Fruit fly (Drosophila melanogaster) whole organism, embryonic: ENCODE results near the gene CG9297.

Experiments
- Adf1 ChIP-seq: fragments of 200-800 bp; sonication (Bioruptor generic); IDR thresholded peaks from 2 replicates; pipeline ENCODE4 v1.3.6; 2022; ENCODE audit warnings: missing biosample characterization, missing genetic modification characterization
- B-H1 ChIP-seq: fragments of 200-800 bp; sonication (Bioruptor generic); IDR thresholded peaks from 3 replicates; pipeline ENCODE4 v1.3.6; 2022; ENCODE audit warnings: missing biosample characterization, missing genetic modification characterization
- Bdp1 ChIP-seq: fragments of 200-800 bp; sonication (Bioruptor generic); optimal IDR thresholded peaks from 3 replicates; lab custom pipeline; 2016; ENCODE audit warnings: missing biosample characterization, missing genetic modification characterization
- CG1024 ChIP-seq: fragments of 200-800 bp; sonication (Bioruptor generic); IDR thresholded peaks from 2 replicates; pipeline ENCODE4 v1.3.6; 2022; ENCODE audit warnings: missing biosample characterization, missing genetic modification characterization
- CG10274 ChIP-seq: fragments of 200-800 bp; sonication (Bioruptor generic); optimal IDR thresholded peaks from 3 replicates; lab custom pipeline; 2017; ENCODE audit warnings: missing biosample characterization, mild to moderate bottlenecking, missing genetic modification characterization
- CG10321 ChIP-seq: fragments of 200-800 bp; sonication (Bioruptor generic); IDR thresholded peaks from 2 replicates; pipeline ENCODE4 v1.3.6; 2022; ENCODE audit warnings: missing biosample characterization, missing genetic modification characterization
- CG10431 ChIP-seq: fragments of 200-800 bp; sonication (Bioruptor generic); optimal IDR thresholded peaks from 3 replicates; lab custom pipeline; 2018; ENCODE audit warnings: missing biosample characterization, mild to moderate bottlenecking, missing genetic modification characterization
- CG11085 ChIP-seq: fragments of 200-800 bp; sonication (Bioruptor generic); IDR thresholded peaks from 2 replicates; pipeline ENCODE4 v1.3.6; 2022; ENCODE audit warnings: missing biosample characterization, missing genetic modification characterization
- CG11695 ChIP-seq: fragments of 200-800 bp; sonication (Bioruptor generic); IDR thresholded peaks from 3 replicates; pipeline ENCODE4 v1.3.6; 2022; ENCODE audit warnings: missing biosample characterization, missing genetic modification characterization
- CG11723 ChIP-seq: fragments of 200-800 bp; sonication (Bioruptor generic); optimal IDR thresholded peaks from 2 replicates; lab custom pipeline; 2017; ENCODE audit warnings: missing biosample characterization, mild to moderate bottlenecking, missing genetic modification characterization
- CG13775 ChIP-seq: fragments of 200-800 bp; sonication (Bioruptor generic); optimal IDR thresholded peaks from 3 replicates; lab custom pipeline; 2017; ENCODE audit warnings: missing biosample characterization, mild to moderate bottlenecking, missing genetic modification characterization
- CG1529 ChIP-seq: fragments of 200-800 bp; sonication (Bioruptor generic); optimal IDR thresholded peaks from 3 replicates; lab custom pipeline; 2018; ENCODE audit warnings: missing biosample characterization, missing genetic modification characterization
- CG17328 ChIP-seq: fragments of 200-800 bp; sonication (Bioruptor generic); IDR thresholded peaks from 2 replicates; pipeline ENCODE4 v1.3.6; 2022; ENCODE audit warnings: missing biosample characterization, missing genetic modification characterization
- CG2875 ChIP-seq: fragments of 200-800 bp; sonication (Bioruptor generic); optimal IDR thresholded peaks from 2 replicates; lab custom pipeline; 2017; ENCODE audit warnings: missing biosample characterization, mild to moderate bottlenecking, missing genetic modification characterization, missing genetic modification reagents
- CG31441 ChIP-seq: fragments of 200-800 bp; sonication (Bioruptor generic); IDR thresholded peaks from 2 replicates; pipeline ENCODE4 v1.3.6; 2022; ENCODE audit warnings: missing biosample characterization, missing genetic modification characterization
- CG32532 ChIP-seq: fragments of 200-800 bp; sonication (Bioruptor generic); IDR thresholded peaks from 2 replicates; pipeline ENCODE4 v1.3.6; 2022; ENCODE audit warnings: missing biosample characterization, missing genetic modification characterization
- CG33557 ChIP-seq: fragments of 200-800 bp; sonication (Bioruptor generic); optimal IDR thresholded peaks from 2 replicates; lab custom pipeline; 2019; ENCODE audit warnings: missing biosample characterization, mild to moderate bottlenecking, missing genetic modification characterization, moderate library complexity
- CG3838 ChIP-seq: fragments of 200-800 bp; sonication (Bioruptor generic); optimal IDR thresholded peaks from 3 replicates; lab custom pipeline; 2016; ENCODE audit warnings: missing biosample characterization, missing genetic modification characterization
- CG4424 ChIP-seq: fragments of 200-800 bp; sonication (Bioruptor generic); optimal IDR thresholded peaks from 3 replicates; lab custom pipeline; 2016; ENCODE audit warnings: missing biosample characterization, missing genetic modification characterization
- CG4617 ChIP-seq: fragments of 200-800 bp; sonication (Bioruptor generic); optimal IDR thresholded peaks from 3 replicates; lab custom pipeline; 2016; ENCODE audit warnings: missing biosample characterization, missing genetic modification characterization, borderline replicate concordance
- CG4854 ChIP-seq: fragments of 200-800 bp; sonication (Bioruptor generic); optimal IDR thresholded peaks from 2 replicates; lab custom pipeline; 2016; ENCODE audit warnings: missing biosample characterization, missing genetic modification characterization, inconsistent platforms
- CG5953 ChIP-seq: fragments of 200-800 bp; sonication (Bioruptor generic); IDR thresholded peaks from 2 replicates; pipeline ENCODE4 v1.3.6; 2022; ENCODE audit warnings: missing biosample characterization, missing genetic modification characterization
- CG6175 ChIP-seq: fragments of 200-800 bp; sonication (Bioruptor generic); IDR thresholded peaks from 3 replicates; pipeline ENCODE4 v1.3.6; 2022; ENCODE audit warnings: missing biosample characterization, missing genetic modification characterization
- CG7928 ChIP-seq: fragments of 200-800 bp; sonication (Bioruptor generic); optimal IDR thresholded peaks from 2 replicates; lab custom pipeline; 2017; ENCODE audit warnings: missing biosample characterization, mild to moderate bottlenecking, missing genetic modification characterization
- CG9215 ChIP-seq: fragments of 200-800 bp; sonication (Bioruptor generic); IDR thresholded peaks from 2 replicates; pipeline ENCODE4 v1.3.6; 2022; ENCODE audit warnings: missing biosample characterization, missing genetic modification characterization
- Dip3 ChIP-seq: fragments of 200-800 bp; sonication (Bioruptor generic); optimal IDR thresholded peaks from 3 replicates; lab custom pipeline; 2016; ENCODE audit warnings: missing biosample characterization, missing genetic modification characterization
- Drgx ChIP-seq: fragments of 200-800 bp; sonication (Bioruptor generic); IDR thresholded peaks from 2 replicates; pipeline ENCODE4 v1.3.6; 2022; ENCODE audit warnings: missing biosample characterization, missing genetic modification characterization
- Gsc ChIP-seq: fragments of 200-800 bp; sonication (Bioruptor generic); IDR thresholded peaks from 2 replicates; pipeline ENCODE4 v1.3.6; 2022; ENCODE audit warnings: missing biosample characterization, missing genetic modification characterization
- Kr ChIP-seq: fragments of 200-800 bp; sonication (Bioruptor generic); optimal IDR thresholded peaks from 2 replicates; lab custom pipeline; 2017; ENCODE audit warnings: missing biosample characterization, mild to moderate bottlenecking, missing genetic modification characterization
- Nf-YC ChIP-seq: fragments of 200-800 bp; optimal IDR thresholded peaks from 3 replicates; lab custom pipeline; 2019; ENCODE audit warnings: missing biosample characterization, mild to moderate bottlenecking, missing genetic modification characterization, moderate library complexity
- Oaz ChIP-seq: fragments of 200-800 bp; sonication (Bioruptor generic); IDR thresholded peaks from 2 replicates; pipeline ENCODE4 v1.3.6; 2022; ENCODE audit warnings: missing biosample characterization, missing genetic modification characterization
- Oli ChIP-seq: fragments of 200-800 bp; sonication (Bioruptor generic); optimal IDR thresholded peaks from 2 replicates; lab custom pipeline; 2018; ENCODE audit warnings: missing biosample characterization, mild to moderate bottlenecking, missing genetic modification characterization, moderate library complexity
- Six4 ChIP-seq: fragments of 200-800 bp; sonication (Bioruptor generic); optimal IDR thresholded peaks from 2 replicates; lab custom pipeline; 2016; ENCODE audit warnings: missing biosample characterization, missing genetic modification characterization
- Xrp1 ChIP-seq: fragments of 200-800 bp; sonication (Bioruptor generic); IDR thresholded peaks from 2 replicates; pipeline ENCODE4 v1.3.6; 2022; ENCODE audit warnings: missing biosample characterization, missing genetic modification characterization
- ab ChIP-seq: fragments of 200-800 bp; sonication (Bioruptor generic); optimal IDR thresholded peaks from 2 replicates; lab custom pipeline; 2016; ENCODE audit warnings: missing biosample characterization, missing genetic modification characterization
- amos ChIP-seq: fragments of 200-800 bp; sonication (Bioruptor generic); IDR thresholded peaks from 2 replicates; pipeline ENCODE4 v1.3.6; 2022; ENCODE audit warnings: missing biosample characterization, missing genetic modification characterization; ENCODE audit not compliant: partially characterized antibody
- cad ChIP-seq: fragments of >200 bp; optimal IDR thresholded peaks from 2 replicates; lab custom pipeline; 2017; ENCODE audit warnings: missing biosample characterization, missing genetic modification characterization
- chinmo ChIP-seq: fragments of 200-800 bp; sonication (Bioruptor generic); IDR thresholded peaks from 4 replicates; pipeline ENCODE4 v1.3.6; 2022; ENCODE audit warnings: missing biosample characterization, missing genetic modification characterization; ENCODE audit not compliant: partially characterized antibody
- ci ChIP-seq: fragments of 200-800 bp; sonication (Bioruptor generic); IDR thresholded peaks from 3 replicates; pipeline ENCODE4 v1.3.6; 2022; ENCODE audit warnings: missing biosample characterization, missing genetic modification characterization
- corto ChIP-seq: fragments of 200-800 bp; sonication (Bioruptor generic); optimal IDR thresholded peaks from 2 replicates; lab custom pipeline; 2016; ENCODE audit warnings: missing biosample characterization, mild to moderate bottlenecking, missing genetic modification characterization, moderate library complexity
- emc ChIP-seq: fragments of 200-800 bp; sonication (Bioruptor generic); optimal IDR thresholded peaks from 2 replicates; lab custom pipeline; 2016; ENCODE audit warnings: missing biosample characterization, missing genetic modification characterization
- eve ChIP-seq, 2 experiments: fragments of >200 bp; optimal IDR thresholded peaks; 2 replicates each; lab custom pipeline; 2017; ENCODE audit warnings: missing biosample characterization in 2 of 2, missing genetic modification characterization in 2 of 2
- hb ChIP-seq: fragments of 200-800 bp; sonication (Bioruptor generic); IDR thresholded peaks from 3 replicates; pipeline ENCODE4 v1.3.6; 2022; ENCODE audit warnings: missing biosample characterization, missing genetic modification characterization; ENCODE audit not compliant: partially characterized antibody
- hkb ChIP-seq, 2 experiments: fragments of 200-800 bp in 1 of 2; fragments of >200 bp in 1 of 2; sonication (Bioruptor generic) in 1 of 2; IDR thresholded peaks in 1 of 2; optimal IDR thresholded peaks in 1 of 2; 2 replicates each; pipeline versions ENCODE4 v1.3.6 to Lab custom; 2017 to 2022; ENCODE audit warnings: missing biosample characterization in 1 of 2, missing genetic modification characterization in 1 of 2
- jing ChIP-seq: fragments of 200-800 bp; sonication (Bioruptor generic); optimal IDR thresholded peaks from 2 replicates; lab custom pipeline; 2018; ENCODE audit warnings: missing biosample characterization, mild to moderate bottlenecking, missing genetic modification characterization
- klu ChIP-seq: fragments of 200-800 bp; sonication (Bioruptor generic); IDR thresholded peaks from 2 replicates; pipeline ENCODE4 v1.3.6; 2022; ENCODE audit warnings: missing biosample characterization, missing genetic modification characterization
- nom ChIP-seq: fragments of 200-800 bp; sonication (Bioruptor generic); optimal IDR thresholded peaks from 2 replicates; lab custom pipeline; 2017; ENCODE audit warnings: missing biosample characterization, missing genetic modification characterization, mild to moderate bottlenecking, moderate library complexity, missing genetic modification reagents
- onecut ChIP-seq: fragments of 200-800 bp; sonication (Bioruptor generic); IDR thresholded peaks from 2 replicates; pipeline ENCODE4 v1.3.6; 2022; ENCODE audit warnings: missing biosample characterization, missing genetic modification characterization
- salm ChIP-seq: fragments of 200-800 bp; sonication (Bioruptor generic); optimal IDR thresholded peaks from 2 replicates; lab custom pipeline; 2018; ENCODE audit warnings: missing biosample characterization, mild to moderate bottlenecking, missing genetic modification characterization
- vnd ChIP-seq: fragments of 200-800 bp; sonication (Bioruptor generic); IDR thresholded peaks from 3 replicates; pipeline ENCODE4 v1.3.6; 2022; ENCODE audit warnings: missing biosample characterization, missing genetic modification characterization; ENCODE audit not compliant: partially characterized antibody
- zf30C ChIP-seq: fragments of 200-800 bp; sonication (Bioruptor generic); optimal IDR thresholded peaks from 3 replicates; lab custom pipeline; 2018; ENCODE audit warnings: missing biosample characterization, mild to moderate bottlenecking, missing genetic modification characterization

CG9297 gene

DNA sequence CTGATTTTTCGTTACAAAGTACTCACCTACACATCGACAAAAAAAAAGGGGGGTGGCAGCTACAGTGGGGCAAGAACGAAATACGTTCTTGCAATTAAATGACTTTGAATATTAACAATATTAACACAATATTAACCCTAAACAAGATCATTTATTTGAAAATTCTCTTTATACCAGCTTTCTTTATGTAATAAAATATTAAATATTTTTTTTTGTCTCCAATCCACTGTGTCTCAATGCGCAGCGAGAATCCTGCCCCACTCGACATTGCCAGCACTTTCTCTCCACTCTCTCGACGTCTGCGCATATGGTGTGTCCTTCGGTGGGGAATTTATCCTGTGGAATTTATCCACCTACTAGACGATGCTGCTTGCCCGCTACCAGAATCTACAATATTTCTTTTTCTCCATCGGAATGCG, 29.1 kb downstream of the CG9297 start (continued):
- TF ChIP-seq Oaz (GFP tag; lab: Robert Waterston, UW) (peak; percentile 89), Xrp1 (peak; percentile 97), Drgx (GFP tag; lab: Robert Waterston, UW) (peak; percentile 87), CG10274 (GFP tag; lab: Kevin White, UChicago) (peak; percentile 73), salm (tag; lab: Kevin White, UChicago) (peak; percentile 70), CG4424 (peak; percentile 86), CG4617 (GFP tag; lab: Kevin White, UChicago) (peak; percentile 60), CG33557 (GFP tag; lab: Kevin White, UChicago) (peak; percentile 80), zf30C (GFP tag; lab: Kevin White, UChicago) (no peak), Bdp1 (GFP tag; lab: Kevin White, UChicago) (peak; percentile 34), Dip3 (peak; percentile 42), hb (no peak), B-H1 (GFP tag; lab: Robert Waterston, UW) (peak; percentile 91), CG11085 (GFP tag; lab: Robert Waterston, UW) (peak; percentile 87), CG10321 (peak; percentile 76), CG31441 (GFP tag; lab: Robert Waterston, UW) (peak; percentile 83), CG5953 (GFP tag; lab: Robert Waterston, UW) (peak; percentile 89), CG1529 (GFP tag; lab: Kevin White, UChicago) (peak; percentile 83), CG13775 (GFP tag; lab: Kevin White, UChicago) (peak; percentile 84), CG2875 (GFP tag; lab: Kevin White, UChicago) (peak; percentile 82), Six4 (GFP tag; lab: Kevin White, UChicago) (peak; percentile 75), Nf-YC (tag; lab: Kevin White, UChicago) (peak; percentile 54), cad (no peak), CG10431 (GFP tag; lab: Kevin White, UChicago) (peak; percentile 83), CG32532 (peak; percentile 95), jing (GFP tag; lab: Kevin White, UChicago) (peak; percentile 27), amos (GFP tag; lab: Robert Waterston, UW) (no peak), CG7928 (GFP tag; lab: Kevin White, UChicago) (peak; percentile 41), emc (GFP tag; lab: Kevin White, UChicago) (no peak), corto (GFP tag; lab: Kevin White, UChicago) (no peak), vnd (no peak), klu (peak; percentile 75), Gsc (GFP tag; lab: Robert Waterston, UW) (peak; percentile 62), CG11695 (GFP tag; lab: Robert Waterston, UW) (peak; percentile 92), Kr (GFP tag; lab: Kevin White, UChicago) (no peak), chinmo (GFP tag; lab: Robert Waterston, UW) (no peak), onecut (GFP tag; lab: Robert Waterston, UW) (peak; percentile 93), CG6175 (peak; percentile 84), Oli (tag; lab: Kevin White, UChicago) (peak; percentile 90), CG17328 (GFP tag; lab: Robert Waterston, UW) (peak; percentile 94), CG9215 (GFP tag; lab: Robert Waterston, UW) (peak; percentile 90), CG3838 (GFP tag; lab: Kevin White, UChicago) (peak; percentile 27), ab (no peak), ci (GFP tag; lab: Robert Waterston, UW) (peak; percentile 98), hkb (optimal IDR thresholded peaks at IDR 0.05; lab: Kevin White, UChicago) (no peak), hkb (GFP tag; IDR thresholded peaks at IDR 0.05; lab: Robert Waterston, UW) (peak; percentile 97), Adf1 (GFP tag; lab: Robert Waterston, UW) (peak; percentile 73), CG11723 (peak; percentile 76), CG1024 (peak; percentile 78), eve (GFP tag; optimal IDR thresholded peaks at IDR 0.05; lab: Kevin White, UChicago) (peak in 1 of 2 experiments; percentile 94), nom (GFP tag; lab: Kevin White, UChicago) (peak; percentile 54), CG4854 (peak; percentile 66)
